Fruit fly (Drosophila melanogaster) whole organism, embryonic: ENCODE measurements around the gene Spn28Dc.

Source experiments
- Ada2b ChIP-seq: fragments of 200-800 bp; sonication (Bioruptor generic); IDR thresholded peaks from 2 replicates; pipeline ENCODE4 v1.3.6; 2022; ENCODE audit warnings: missing biosample characterization, missing genetic modification characterization
- Bdp1 ChIP-seq: fragments of 200-800 bp; sonication (Bioruptor generic); optimal IDR thresholded peaks from 3 replicates; lab custom pipeline; 2016; ENCODE audit warnings: missing biosample characterization, missing genetic modification characterization
- CG1024 ChIP-seq: fragments of 200-800 bp; sonication (Bioruptor generic); IDR thresholded peaks from 2 replicates; pipeline ENCODE4 v1.3.6; 2022; ENCODE audit warnings: missing biosample characterization, missing genetic modification characterization
- CG10366 ChIP-seq: fragments of 200-800 bp; sonication (Bioruptor generic); IDR thresholded peaks from 2 replicates; pipeline ENCODE4 v1.3.6; 2022; ENCODE audit warnings: missing biosample characterization, missing genetic modification characterization
- CG10565 ChIP-seq: fragments of 200-800 bp; sonication (Bioruptor generic); optimal IDR thresholded peaks from 3 replicates; lab custom pipeline; 2016; ENCODE audit warnings: missing biosample characterization, mild to moderate bottlenecking, missing genetic modification characterization
- CG10979 ChIP-seq: fragments of 200-800 bp; sonication (Bioruptor generic); optimal IDR thresholded peaks from 2 replicates; lab custom pipeline; 2018; ENCODE audit warnings: missing biosample characterization, mild to moderate bottlenecking, missing genetic modification characterization, moderate library complexity
- CG13624 ChIP-seq: fragments of 200-800 bp; sonication (Bioruptor generic); optimal IDR thresholded peaks from 2 replicates; lab custom pipeline; 2016; ENCODE audit warnings: missing biosample characterization, missing genetic modification characterization
- CG1529 ChIP-seq: fragments of 200-800 bp; sonication (Bioruptor generic); optimal IDR thresholded peaks from 3 replicates; lab custom pipeline; 2018; ENCODE audit warnings: missing biosample characterization, missing genetic modification characterization
- CG18262 ChIP-seq: fragments of 200-800 bp; optimal IDR thresholded peaks from 3 replicates; lab custom pipeline; 2019; ENCODE audit warnings: missing biosample characterization, mild to moderate bottlenecking, missing genetic modification characterization, moderate library complexity
- CG2202 ChIP-seq: fragments of 200-800 bp; sonication (Bioruptor generic); optimal IDR thresholded peaks from 2 replicates; lab custom pipeline; 2018; ENCODE audit warnings: missing biosample characterization, mild to moderate bottlenecking, missing genetic modification characterization
- CG30403 ChIP-seq: fragments of 200-800 bp; sonication (Bioruptor generic); optimal IDR thresholded peaks from 3 replicates; lab custom pipeline; 2016; ENCODE audit warnings: missing biosample characterization, missing genetic modification characterization
- CG32532 ChIP-seq: fragments of 200-800 bp; sonication (Bioruptor generic); IDR thresholded peaks from 2 replicates; pipeline ENCODE4 v1.3.6; 2022; ENCODE audit warnings: missing biosample characterization, missing genetic modification characterization
- CG34376 ChIP-seq: fragments of 200-800 bp; sonication (Bioruptor generic); optimal IDR thresholded peaks from 2 replicates; lab custom pipeline; 2018; ENCODE audit warnings: missing biosample characterization, mild to moderate bottlenecking, missing genetic modification characterization
- CG3838 ChIP-seq: fragments of 200-800 bp; sonication (Bioruptor generic); optimal IDR thresholded peaks from 3 replicates; lab custom pipeline; 2016; ENCODE audit warnings: missing biosample characterization, missing genetic modification characterization
- CG7372 ChIP-seq: fragments of 200-800 bp; sonication (Bioruptor generic); IDR thresholded peaks from 2 replicates; pipeline ENCODE4 v1.3.6; 2022; ENCODE audit warnings: missing biosample characterization, missing genetic modification characterization
- CG7745 ChIP-seq: fragments of 200-800 bp; sonication (Bioruptor generic); optimal IDR thresholded peaks from 2 replicates; lab custom pipeline; 2018; ENCODE audit warnings: missing biosample characterization, mild to moderate bottlenecking, missing genetic modification characterization, moderate library complexity
- CG8281 ChIP-seq: fragments of 200-800 bp; sonication (Bioruptor generic); optimal IDR thresholded peaks from 2 replicates; lab custom pipeline; 2018; ENCODE audit warnings: missing biosample characterization, mild to moderate bottlenecking, missing genetic modification characterization, moderate library complexity
- CkIIα-i1 ChIP-seq: fragments of 200-800 bp; sonication (Bioruptor generic); IDR thresholded peaks from 2 replicates; pipeline ENCODE4 v1.3.6; 2022; ENCODE audit warnings: missing biosample characterization, missing genetic modification characterization
- CoRest ChIP-seq: fragments of 200-800 bp; sonication (Bioruptor generic); optimal IDR thresholded peaks from 3 replicates; lab custom pipeline; 2018; ENCODE audit warnings: missing biosample characterization, mild to moderate bottlenecking, missing genetic modification characterization, moderate library complexity
- CrebB ChIP-seq: fragments of 200-800 bp; sonication (Bioruptor generic); optimal IDR thresholded peaks from 3 replicates; lab custom pipeline; 2018; ENCODE audit warnings: missing biosample characterization, mild to moderate bottlenecking, missing genetic modification characterization
- Dad ChIP-seq: fragments of 200-800 bp; sonication (Bioruptor generic); optimal IDR thresholded peaks from 3 replicates; lab custom pipeline; 2016; ENCODE audit warnings: missing biosample characterization, missing genetic modification characterization
- Elba2 ChIP-seq: fragments of 200-800 bp; sonication (Bioruptor generic); optimal IDR thresholded peaks from 3 replicates; lab custom pipeline; 2016; ENCODE audit warnings: missing biosample characterization, missing genetic modification characterization
- HHEX ChIP-seq: fragments of 200-800 bp; sonication (Bioruptor generic); optimal IDR thresholded peaks from 3 replicates; lab custom pipeline; 2017; ENCODE audit warnings: missing biosample characterization, mild to moderate bottlenecking, missing genetic modification characterization, missing genetic modification reagents
- Hr51 ChIP-seq, 2 experiments: fragments of 200-800 bp; sonication (Bioruptor generic); optimal IDR thresholded peaks; 2 replicates in 1 of 2; 3 replicates in 1 of 2; lab custom pipeline; 2016 to 2018; ENCODE audit warnings: missing biosample characterization in 2 of 2, missing genetic modification characterization in 2 of 2, mild to moderate bottlenecking in 1 of 2, moderate library complexity in 1 of 2
- Lim3 ChIP-seq: fragments of 200-800 bp; sonication (Bioruptor generic); IDR thresholded peaks from 2 replicates; pipeline ENCODE4 v1.3.6; 2022; ENCODE audit warnings: missing biosample characterization, missing genetic modification characterization
- Meics ChIP-seq: fragments of 200-800 bp; sonication (Bioruptor generic); optimal IDR thresholded peaks from 2 replicates; lab custom pipeline; 2017; ENCODE audit warnings: missing biosample characterization, mild to moderate bottlenecking, missing genetic modification characterization
- ac ChIP-seq: fragments of 200-800 bp; sonication (Bioruptor generic); optimal IDR thresholded peaks from 3 replicates; lab custom pipeline; 2017; ENCODE audit warnings: missing biosample characterization, mild to moderate bottlenecking, missing genetic modification characterization
- aop ChIP-seq: fragments of 200-800 bp; sonication (Bioruptor generic); IDR thresholded peaks from 2 replicates; pipeline ENCODE4 v1.3.6; 2022; ENCODE audit warnings: missing biosample characterization, missing genetic modification characterization
- az2 ChIP-seq: fragments of 200-800 bp; sonication (Bioruptor generic); optimal IDR thresholded peaks from 3 replicates; lab custom pipeline; 2016; ENCODE audit warnings: missing biosample characterization, missing genetic modification characterization
- cato ChIP-seq: fragments of 200-800 bp; sonication (Bioruptor generic); optimal IDR thresholded peaks from 2 replicates; lab custom pipeline; 2016; ENCODE audit warnings: missing biosample characterization, missing genetic modification characterization, borderline replicate concordance
- chinmo ChIP-seq: fragments of 200-800 bp; sonication (Bioruptor generic); IDR thresholded peaks from 4 replicates; pipeline ENCODE4 v1.3.6; 2022; ENCODE audit warnings: missing biosample characterization, missing genetic modification characterization; ENCODE audit not compliant: partially characterized antibody
- chm ChIP-seq: fragments of 200-800 bp; sonication (Bioruptor generic); IDR thresholded peaks from 2 replicates; pipeline ENCODE4 v1.3.6; 2022; ENCODE audit warnings: missing biosample characterization, missing genetic modification characterization
- croc ChIP-seq: fragments of 200-800 bp; sonication (Bioruptor generic); conservative IDR thresholded peaks from 3 replicates; pipeline ENCODE4 v1.3.6; 2022; ENCODE audit warnings: missing biosample characterization, missing genetic modification characterization
- crp ChIP-seq, 2 experiments: fragments of 200-800 bp; sonication (Bioruptor generic); optimal IDR thresholded peaks; 2 replicates in 1 of 2; 3 replicates in 1 of 2; lab custom pipeline; 2017; ENCODE audit warnings: missing biosample characterization in 2 of 2, missing genetic modification characterization in 2 of 2, mild to moderate bottlenecking in 1 of 2, moderate library complexity in 1 of 2
- dysf ChIP-seq: fragments of 200-800 bp; sonication (Bioruptor generic); IDR thresholded peaks from 3 replicates; pipeline ENCODE4 v1.3.6; 2022; ENCODE audit warnings: missing biosample characterization, missing genetic modification characterization
- en ChIP-seq: fragments of 200-800 bp; sonication (Bioruptor generic); optimal IDR thresholded peaks from 2 replicates; lab custom pipeline; 2016; ENCODE audit warnings: missing biosample characterization, missing genetic modification characterization
- gfzf ChIP-seq: fragments of 200-800 bp; sonication (Bioruptor generic); optimal IDR thresholded peaks from 2 replicates; lab custom pipeline; 2016; ENCODE audit warnings: missing biosample characterization, mild to moderate bottlenecking, missing genetic modification characterization, moderate library complexity
- hbn ChIP-seq: fragments of 200-800 bp; sonication (Bioruptor generic); IDR thresholded peaks from 2 replicates; pipeline ENCODE4 v1.3.6; 2022; ENCODE audit warnings: missing biosample characterization, missing genetic modification characterization; ENCODE audit not compliant: partially characterized antibody
- her ChIP-seq: fragments of 200-800 bp; sonication (Bioruptor generic); optimal IDR thresholded peaks from 2 replicates; lab custom pipeline; 2016; ENCODE audit warnings: missing biosample characterization, missing genetic modification characterization
- inv ChIP-seq: fragments of 200-800 bp; sonication (Bioruptor generic); IDR thresholded peaks from 2 replicates; pipeline ENCODE4 v1.3.6; 2022; ENCODE audit warnings: missing biosample characterization, missing genetic modification characterization; ENCODE audit not compliant: partially characterized antibody
- knrl ChIP-seq: fragments of 200-800 bp; sonication (Bioruptor generic); IDR thresholded peaks from 3 replicates; pipeline ENCODE4 v1.3.6; 2022; ENCODE audit warnings: missing biosample characterization, missing genetic modification characterization; ENCODE audit not compliant: partially characterized antibody
- oc ChIP-seq: fragments of 200-800 bp; sonication (Bioruptor generic); optimal IDR thresholded peaks from 2 replicates; lab custom pipeline; 2018; ENCODE audit warnings: missing biosample characterization, mild to moderate bottlenecking, missing genetic modification characterization, moderate library complexity
- pb ChIP-seq: fragments of 200-800 bp; sonication (Bioruptor generic); optimal IDR thresholded peaks from 3 replicates; lab custom pipeline; 2016; ENCODE audit warnings: missing biosample characterization, missing genetic modification characterization
- prd ChIP-seq, 3 experiments: fragments of >200 bp in 2 of 3; fragments of 200-800 bp in 1 of 3; sonication (Bioruptor generic) in 1 of 3; optimal IDR thresholded peaks in 2 of 3; IDR thresholded peaks in 1 of 3; 2 replicates in 2 of 3; 3 replicates in 1 of 3; pipeline versions ENCODE4 v1.3.6 to Lab custom; 2017 to 2022; ENCODE audit warnings: missing biosample characterization in 1 of 3, missing genetic modification characterization in 1 of 3
- rib ChIP-seq: fragments of 200-800 bp; sonication (Bioruptor generic); IDR thresholded peaks from 2 replicates; pipeline ENCODE4 v1.3.6; 2022; ENCODE audit warnings: missing biosample characterization, missing genetic modification characterization
- tll ChIP-seq, 2 experiments: fragments of 200-800 bp in 1 of 2; fragments of >200 bp in 1 of 2; sonication (Bioruptor generic) in 1 of 2; optimal IDR thresholded peaks; 2 replicates each; lab custom pipeline; 2017 to 2019; ENCODE audit warnings: missing biosample characterization in 2 of 2, missing genetic modification characterization in 2 of 2, mild to moderate bottlenecking in 1 of 2, moderate library complexity in 1 of 2

The Spn28Dc gene

dm6 chr2L:7993984-7994854 lies 12.8 kb downstream of the Spn28Dc start, which contains the start of gene pes (continued):
- TF ChIP-seq CoRest (tag; lab: Kevin White, UChicago) (peak; percentile 94), tll (GFP tag; optimal IDR thresholded peaks at IDR 0.05; lab: Kevin White, UChicago) (peak; percentile 55 to 59), CG10979 (tag; lab: Kevin White, UChicago) (peak; percentile 91), chinmo (GFP tag; lab: Robert Waterston, UW) (peak; percentile 92), knrl (GFP tag; lab: Robert Waterston, UW) (peak; percentile 28; the same call in 1 of the 3 replicates), inv (GFP tag; lab: Robert Waterston, UW) (peak; percentile 43; the same call in 1 of the 2 replicates), Lim3 (GFP tag; lab: Robert Waterston, UW) (peak; percentile 76; the same call in 1 of the 2 replicates), CG7372 (GFP tag; lab: Robert Waterston, UW) (peak; percentile 92), aop (GFP tag; lab: Robert Waterston, UW) (peak; percentile 35; the same call in 1 of the 2 replicates), prd (optimal IDR thresholded peaks at IDR 0.05; lab: Kevin White, UChicago) (no peak), prd (GFP tag; IDR thresholded peaks at IDR 0.05; lab: Robert Waterston, UW) (peak; percentile 97), CG34376 (GFP tag; lab: Kevin White, UChicago) (peak; percentile 98), CG30403 (peak; percentile 36), CG1024 (GFP tag; lab: Robert Waterston, UW) (peak; percentile 56; the same call in 1 of the 2 replicates), CG32532 (GFP tag; lab: Robert Waterston, UW) (peak; percentile 96), CG1529 (peak; percentile 29), cato (GFP tag; lab: Kevin White, UChicago) (no peak), ac (GFP tag; lab: Kevin White, UChicago) (peak; percentile 69), croc (GFP tag; lab: Robert Waterston, UW) (peak; percentile 95), CG10565 (GFP tag; lab: Kevin White, UChicago) (peak; percentile 56), az2 (GFP tag; lab: Kevin White, UChicago) (peak; percentile 86), CG7745 (tag; lab: Kevin White, UChicago) (peak; percentile 28), her (GFP tag; lab: Kevin White, UChicago) (peak; percentile 72), hbn (GFP tag; lab: Robert Waterston, UW) (no peak), HHEX (GFP tag; lab: Kevin White, UChicago) (peak; percentile 93), CG2202 (peak; percentile 25), pb (GFP tag; lab: Kevin White, UChicago) (peak; percentile 83), CG3838 (GFP tag; lab: Kevin White, UChicago) (peak; percentile 84), Dad (peak; percentile 82), rib (peak; percentile 57; the same call in 1 of the 2 replicates), CrebB (tag; lab: Kevin White, UChicago) (peak; percentile 24), en (GFP tag; lab: Kevin White, UChicago) (peak; percentile 79), Elba2 (GFP tag; lab: Kevin White, UChicago) (peak; percentile 38), Ada2b (GFP tag; lab: Robert Waterston, UW) (peak; percentile 89), CG13624 (GFP tag; lab: Kevin White, UChicago) (peak; percentile 90), CkIIα-i1 (peak; percentile 50; the same call in 1 of the 2 replicates), CG18262 (tag; lab: Kevin White, UChicago) (peak; percentile 88), Meics (GFP tag; lab: Kevin White, UChicago) (peak; percentile 95), dysf (GFP tag; lab: Robert Waterston, UW) (peak; percentile 37; the same call in 1 of the 3 replicates), CG10366 (GFP tag; lab: Robert Waterston, UW) (peak; percentile 94), oc (tag; lab: Kevin White, UChicago) (peak; percentile 83), Bdp1 (GFP tag; lab: Kevin White, UChicago) (no peak), chm (GFP tag; lab: Robert Waterston, UW) (peak; percentile 80), CG8281 (tag; lab: Kevin White, UChicago) (peak; percentile 84), Hr51 (GFP tag; optimal IDR thresholded peaks at IDR 0.05; lab: Kevin White, UChicago) (peak; percentile 90 to 93), gfzf (peak; percentile 8), crp (GFP tag; optimal IDR thresholded peaks at IDR 0.05; lab: Kevin White, UChicago) (peak in 1 of 2 experiments; percentile 24)
